Worm (Caenorhabditis elegans) whole organism, young adult: ENCODE data around the gene Y119D3B.14.

Experiments used
- B0261.1 ChIP-seq: sonication (generic microtip); optimal IDR thresholded peaks from 2 replicates; lab custom pipeline; 2016; ENCODE audit warnings: mild to moderate bottlenecking, missing genetic modification characterization, moderate library complexity, missing compliant biosample characterization
- C17E4.6 ChIP-seq: fragments of 200-800 bp; sonication (Bioruptor generic); IDR thresholded peaks from 2 replicates; pipeline ENCODE4 v1.3.6; 2022; ENCODE audit warnings: missing genetic modification reagents, missing genetic modification characterization, missing compliant biosample characterization
- D2030.7 ChIP-seq: fragments of 200-800 bp; sonication (Bioruptor generic); IDR thresholded peaks from 2 replicates; pipeline ENCODE4 v1.3.6; 2022; ENCODE audit warnings: missing genetic modification reagents, missing genetic modification characterization, missing compliant biosample characterization
- F49E8.2 ChIP-seq: sonication (generic microtip); optimal IDR thresholded peaks from 3 replicates; lab custom pipeline; 2017; ENCODE audit warnings: missing genetic modification characterization, mild to moderate bottlenecking, missing compliant biosample characterization, antibody characterized with exemption, moderate library complexity; ENCODE audit not compliant: insufficient read depth
- F52B5.7 ChIP-seq: sonication (generic microtip); optimal IDR thresholded peaks from 2 replicates; lab custom pipeline; 2016; ENCODE audit warnings: mild to moderate bottlenecking, missing genetic modification characterization, missing compliant biosample characterization
- K12H6.12 ChIP-seq: fragments of 200-800 bp; sonication (Bioruptor generic); optimal IDR thresholded peaks from 2 replicates; lab custom pipeline; 2018; ENCODE audit warnings: mild to moderate bottlenecking, missing genetic modification characterization, missing compliant biosample characterization
- T07F8.4 ChIP-seq: sonication (generic microtip); optimal IDR thresholded peaks from 2 replicates; lab custom pipeline; 2016; ENCODE audit warnings: mild to moderate bottlenecking, missing genetic modification characterization, moderate library complexity, missing compliant biosample characterization
- Y56A3A.18 ChIP-seq: fragments of 200-800 bp; sonication (Bioruptor generic); IDR thresholded peaks from 2 replicates; pipeline ENCODE4 v1.3.6; 2022; ENCODE audit warnings: missing genetic modification reagents, missing genetic modification characterization, missing compliant biosample characterization
- Y79H2A.3 ChIP-seq: fragments of 200-800 bp; sonication (Bioruptor generic); conservative IDR thresholded peaks from 2 replicates; pipeline ENCODE4 v1.3.6; 2022; ENCODE audit warnings: missing genetic modification reagents, missing genetic modification characterization, missing compliant biosample characterization
- atf-7 ChIP-seq: sonication (generic microtip); optimal IDR thresholded peaks from 2 replicates; lab custom pipeline; 2017; ENCODE audit warnings: mild to moderate bottlenecking, missing genetic modification characterization, missing compliant biosample characterization
- attf-5 ChIP-seq: fragments of 200-800 bp; sonication (Bioruptor generic); optimal IDR thresholded peaks from 2 replicates; lab custom pipeline; 2018; ENCODE audit warnings: mild to moderate bottlenecking, missing genetic modification characterization, missing compliant biosample characterization
- bed-2 ChIP-seq: fragments of 200-800 bp; sonication (Bioruptor generic); IDR thresholded peaks from 2 replicates; pipeline ENCODE4 v1.3.6; 2022; ENCODE audit warnings: missing genetic modification reagents, missing genetic modification characterization, missing compliant biosample characterization
- ceh-27 ChIP-seq: fragments of 200-800 bp; sonication (Bioruptor generic); optimal IDR thresholded peaks from 2 replicates; lab custom pipeline; 2018; ENCODE audit warnings: mild to moderate bottlenecking, missing genetic modification characterization, moderate library complexity, missing compliant biosample characterization
- ceh-40 ChIP-seq: fragments of 200-800 bp; sonication (Bioruptor generic); IDR thresholded peaks from 2 replicates; pipeline ENCODE4 v1.3.6; 2022; ENCODE audit warnings: missing genetic modification characterization, missing compliant biosample characterization
- ceh-79 ChIP-seq: sonication (generic microtip); optimal IDR thresholded peaks from 2 replicates; lab custom pipeline; 2017; ENCODE audit warnings: mild to moderate bottlenecking, missing genetic modification characterization, missing compliant biosample characterization
- die-1 ChIP-seq: sonication (generic microtip); optimal IDR thresholded peaks from 2 replicates; lab custom pipeline; 2016; ENCODE audit warnings: missing genotype, mild to moderate bottlenecking, missing genetic modification characterization, missing compliant biosample characterization
- dpff-1 ChIP-seq: sonication (generic microtip); optimal IDR thresholded peaks from 2 replicates; lab custom pipeline; 2017; ENCODE audit warnings: mild to moderate bottlenecking, missing genetic modification characterization, missing compliant biosample characterization
- egl-44 ChIP-seq: fragments of 200-800 bp; sonication (Bioruptor generic); IDR thresholded peaks from 2 replicates; pipeline ENCODE4 v1.3.6; 2022; ENCODE audit warnings: missing genetic modification reagents, missing genetic modification characterization, missing compliant biosample characterization
- egrh-3 ChIP-seq: fragments of 200-800 bp; sonication (Bioruptor generic); IDR thresholded peaks from 2 replicates; pipeline ENCODE4 v1.3.6; 2022; ENCODE audit warnings: missing genetic modification reagents, missing genetic modification characterization, missing compliant biosample characterization
- lin-35 ChIP-seq, 3 experiments: fragments of 150-350 bp in 2 of 3; sonication (generic microtip) in 1 of 3; optimal IDR thresholded peaks; 2 replicates each; lab custom pipeline; 2014 to 2018; ENCODE audit warnings: missing biosample characterization in 3 of 3, missing genetic modification characterization in 3 of 3, missing genetic modification reagents in 3 of 3
- lir-1 ChIP-seq: fragments of 200-800 bp; sonication (Bioruptor generic); conservative IDR thresholded peaks from 2 replicates; pipeline ENCODE4 v1.3.6; 2022; ENCODE audit warnings: missing genetic modification reagents, missing genetic modification characterization, missing compliant biosample characterization
- lsy-27 ChIP-seq: sonication (generic microtip); optimal IDR thresholded peaks from 2 replicates; lab custom pipeline; 2017; ENCODE audit warnings: missing genetic modification characterization, mild to moderate bottlenecking, missing compliant biosample characterization, antibody characterized with exemption, missing genotype, borderline replicate concordance; ENCODE audit not compliant: insufficient read depth
- mcd-1 ChIP-seq: fragments of 200-800 bp; sonication (Bioruptor generic); IDR thresholded peaks from 2 replicates; pipeline ENCODE4 v1.3.6; 2022; ENCODE audit warnings: missing genetic modification reagents, missing genetic modification characterization, missing compliant biosample characterization
- mes-4 ChIP-seq: sonication (generic microtip); optimal IDR thresholded peaks from 2 replicates; lab custom pipeline; 2016; ENCODE audit warnings: missing genotype, missing genetic modification characterization, missing compliant biosample characterization
- nfyb-1 ChIP-seq: fragments of 200-800 bp; sonication (Bioruptor generic); IDR thresholded peaks from 2 replicates; pipeline ENCODE4 v1.3.6; 2022; ENCODE audit warnings: missing genetic modification reagents, missing genetic modification characterization, missing compliant biosample characterization
- pbrm-1 ChIP-seq: fragments of 200-800 bp; sonication (Bioruptor generic); IDR thresholded peaks from 2 replicates; pipeline ENCODE4 v1.3.6; 2022; ENCODE audit warnings: missing genetic modification reagents, missing genetic modification characterization, missing compliant biosample characterization
- snpc-3.4 ChIP-seq: sonication (generic microtip); optimal IDR thresholded peaks from 2 replicates; lab custom pipeline; 2017; ENCODE audit warnings: missing genetic modification characterization, mild to moderate bottlenecking, missing compliant biosample characterization, antibody characterized with exemption, moderate library complexity, missing genotype, missing genetic modification reagents
- sptf-2 ChIP-seq: fragments of 200-800 bp; sonication (Bioruptor generic); optimal IDR thresholded peaks from 2 replicates; lab custom pipeline; 2018; ENCODE audit warnings: mild to moderate bottlenecking, missing genetic modification characterization, missing compliant biosample characterization
- tbx-9 ChIP-seq: sonication (generic microtip); optimal IDR thresholded peaks from 2 replicates; lab custom pipeline; 2016; ENCODE audit warnings: borderline replicate concordance, missing genetic modification characterization, inconsistent platforms, missing compliant biosample characterization
- unc-130 ChIP-seq: sonication (generic microtip); optimal IDR thresholded peaks from 2 replicates; lab custom pipeline; 2016; ENCODE audit warnings: missing genetic modification reagents, missing genetic modification characterization, missing compliant biosample characterization
- unc-62 ChIP-seq: fragments of 150-350 bp; optimal IDR thresholded peaks from 2 replicates; lab custom pipeline; 2014; ENCODE audit warnings: missing biosample characterization, missing genetic modification reagents, missing genetic modification characterization
- zfh-2 ChIP-seq: fragments of 200-800 bp; sonication (Bioruptor generic); conservative IDR thresholded peaks from 2 replicates; pipeline ENCODE4 v1.3.6; 2022; ENCODE audit warnings: missing genetic modification reagents, missing genetic modification characterization, missing compliant biosample characterization
- ztf-26 ChIP-seq: sonication (generic microtip); optimal IDR thresholded peaks from 2 replicates; lab custom pipeline; 2017; ENCODE audit warnings: missing genetic modification characterization, missing compliant biosample characterization
- ztf-3 ChIP-seq: fragments of 200-800 bp; sonication (Bioruptor generic); optimal IDR thresholded peaks from 2 replicates; lab custom pipeline; 2018; ENCODE audit warnings: mild to moderate bottlenecking, missing genetic modification characterization, missing compliant biosample characterization

Y119D3B.14 gene

DNA sequence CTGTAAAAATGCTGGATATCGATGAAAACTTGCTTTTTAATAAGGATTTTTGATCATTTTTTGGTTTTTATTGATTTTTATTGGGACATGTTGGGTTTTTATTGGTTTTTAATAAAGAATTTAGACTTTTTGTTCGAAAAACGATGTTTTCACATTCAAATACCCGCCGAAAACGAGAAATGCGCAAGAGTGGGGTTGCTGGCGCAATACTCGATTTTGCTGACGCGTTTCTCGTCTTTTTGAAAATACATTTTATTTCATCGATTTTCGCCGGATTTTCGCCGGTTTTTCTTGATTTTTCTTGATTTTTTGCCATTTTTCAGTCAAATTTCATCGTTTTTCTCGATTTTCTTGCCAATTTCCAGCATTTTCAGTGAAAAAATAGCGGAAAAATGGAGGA, 50.8 kb downstream of the Y119D3B.14 start, which contains the start of gene smr-1 (continued):
- TF ChIP-seq egl-44 (GFP tag; lab: Robert Waterston, UW) (0 out of 2 replicates have a peak, but pooled peaks have one; percentile 18), lin-35 (GFP tag; optimal IDR thresholded peaks at IDR 0.05; lab: Kevin White, UChicago) (peak; percentile 57 to 95 (median 76)), lsy-27 (tag; lab: Kevin White, UChicago) (no peak), nfyb-1 (GFP tag; lab: Robert Waterston, UW) (peak; percentile 85), snpc-3.4 (tag; lab: Kevin White, UChicago) (peak; percentile 76), die-1 (tag; lab: Kevin White, UChicago) (no peak), C17E4.6 (GFP tag; lab: Robert Waterston, UW) (no peak), sptf-2 (GFP tag; lab: Kevin White, UChicago) (no peak), mcd-1 (GFP tag; lab: Robert Waterston, UW) (peak; percentile 92), ceh-27 (GFP tag; lab: Kevin White, UChicago) (peak; percentile 14), bed-2 (GFP tag; lab: Robert Waterston, UW) (no peak), ztf-3 (GFP tag; lab: Kevin White, UChicago) (no peak), unc-130 (GFP tag; lab: Kevin White, UChicago) (no peak), atf-7 (tag; lab: Kevin White, UChicago) (peak; percentile 30), F52B5.7 (tag; lab: Kevin White, UChicago) (no peak), Y79H2A.3 (GFP tag; lab: Robert Waterston, UW) (no peak), unc-62 (GFP tag; lab: Kevin White, UChicago) (no peak), Y56A3A.18 (GFP tag; lab: Robert Waterston, UW) (peak; percentile 83), ceh-40 (no peak), D2030.7 (GFP tag; lab: Robert Waterston, UW) (peak; percentile 72), dpff-1 (no peak), tbx-9 (tag; lab: Kevin White, UChicago) (no peak), ztf-26 (tag; lab: Kevin White, UChicago) (peak; percentile 41), pbrm-1 (GFP tag; lab: Robert Waterston, UW) (peak; percentile 82), ceh-79 (tag; lab: Kevin White, UChicago) (no peak), mes-4 (no peak), T07F8.4 (tag; lab: Kevin White, UChicago) (no peak), lir-1 (GFP tag; lab: Robert Waterston, UW) (peak; percentile 56; the same call in 1 of the 2 replicates), B0261.1 (tag; lab: Kevin White, UChicago) (peak; percentile 2)

ce11 chrIII:1136827-1137378, 56.7 kb downstream of the Y119D3B.14 start:
- TF ChIP-seq snpc-3.4 (tag; lab: Kevin White, UChicago) (no peak), egrh-3 (GFP tag; lab: Robert Waterston, UW) (0 out of 2 replicates have a peak, but pooled peaks have one; percentile 16), zfh-2 (GFP tag; lab: Robert Waterston, UW) (peak; percentile 79)

DNA sequence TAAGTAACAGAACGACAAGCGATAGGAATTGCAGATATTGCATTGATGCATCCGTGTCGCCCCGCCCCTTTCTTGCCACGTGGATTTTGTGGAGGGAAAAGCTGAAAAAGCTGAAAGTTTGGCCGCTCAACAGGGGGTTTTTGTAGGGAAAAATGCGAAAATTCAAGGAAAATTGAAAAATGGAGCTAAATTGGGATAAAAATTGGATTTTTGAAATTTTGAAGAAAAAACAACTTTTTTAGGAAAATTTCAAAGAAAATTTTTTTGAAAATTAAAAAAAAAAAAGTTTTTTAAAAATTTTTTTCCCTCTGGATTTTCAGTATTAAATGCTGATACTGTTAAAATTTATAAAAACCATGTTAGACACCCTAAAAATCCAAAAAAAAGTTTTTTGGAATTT, 57.7 kb downstream of the Y119D3B.14 start, which contains the start of gene lgc-46:
Gene lgc-46 (minus strand): TSS at position 101 of the 400 bp plus-strand sequence.
- TF ChIP-seq K12H6.12 (tag; lab: Kevin White, UChicago) (no peak), F49E8.2 (tag; lab: Kevin White, UChicago) (no peak), attf-5 (GFP tag; lab: Kevin White, UChicago) (no peak)
